Fruit fly (Drosophila melanogaster) whole organism, embryonic: ENCODE results near the gene pall.

Experiments
- CG16813 ChIP-seq: fragments of 200-800 bp; sonication (Bioruptor generic); IDR thresholded peaks from 3 replicates; pipeline ENCODE4 v1.3.6; 2022; ENCODE audit warnings: missing biosample characterization, missing genetic modification characterization; ENCODE audit not compliant: partially characterized antibody
- Ets65A ChIP-seq: fragments of 200-800 bp; sonication (Bioruptor generic); peaks from one replicate; lab custom pipeline; 2016; ENCODE audit warnings: missing biosample characterization, missing genetic modification characterization
- Med ChIP-seq: fragments of 200-800 bp; sonication (Bioruptor generic); peaks from one replicate; lab custom pipeline; 2016; ENCODE audit warnings: missing biosample characterization, missing genetic modification characterization, mild to moderate bottlenecking, inconsistent platforms, moderate library complexity
- Sox100B ChIP-seq: fragments of 200-800 bp; sonication (Bioruptor generic); optimal IDR thresholded peaks from 3 replicates; lab custom pipeline; 2018; ENCODE audit warnings: missing biosample characterization, mild to moderate bottlenecking, missing genetic modification characterization
- chinmo ChIP-seq: fragments of 200-800 bp; sonication (Bioruptor generic); IDR thresholded peaks from 4 replicates; pipeline ENCODE4 v1.3.6; 2022; ENCODE audit warnings: missing biosample characterization, missing genetic modification characterization; ENCODE audit not compliant: partially characterized antibody
- hb ChIP-seq: fragments of 200-800 bp; sonication (Bioruptor generic); IDR thresholded peaks from 3 replicates; pipeline ENCODE4 v1.3.6; 2022; ENCODE audit warnings: missing biosample characterization, missing genetic modification characterization; ENCODE audit not compliant: partially characterized antibody

The pall gene

DNA sequence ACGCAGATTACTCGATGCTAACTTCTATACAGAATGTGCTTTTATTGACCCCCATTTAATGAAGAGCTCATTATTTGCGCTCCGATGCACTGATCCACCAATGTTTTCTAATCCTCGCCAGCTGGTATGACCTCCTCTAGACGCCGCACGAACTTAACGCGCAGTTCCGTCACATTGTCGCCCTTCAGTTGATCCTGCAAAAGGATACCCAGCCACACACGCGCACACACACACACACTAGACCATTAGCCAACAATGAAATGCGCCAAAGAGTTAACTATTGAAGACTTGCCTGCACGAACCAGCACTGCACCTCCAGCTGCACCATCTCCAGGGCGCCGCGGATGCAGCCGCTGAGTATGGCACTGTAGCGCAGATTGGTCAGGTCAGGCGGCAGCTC is 48.7 kb downstream of the pall start:
- peak; percentile 68 for TF ChIP-seq Ets65A (GFP tag; lab: Kevin White, UChicago)
- TF ChIP-seq hb (GFP tag; lab: Robert Waterston, UW), result 0 out of 3 replicates have a peak, but pooled peaks have one; percentile 28
- TF ChIP-seq chinmo (GFP tag; lab: Robert Waterston, UW), result 0 out of 4 replicates have a peak, but pooled peaks have one; percentile 29
- 0 out of 3 replicates have a peak, but pooled peaks have one; percentile 36 for TF ChIP-seq CG16813 (GFP tag; lab: Robert Waterston, UW)
- TF ChIP-seq Sox100B (GFP tag; lab: Kevin White, UChicago), result no peak
- peak; percentile 63 for TF ChIP-seq Med
- TF ChIP-seq, all 482 proteins: peak for 5
